Worm (Caenorhabditis elegans): ENCODE data around the gene spig-5.
A peak's percentile ranks its signal among the peaks of the same experiment; 100 is the strongest.

spig-5 gene

ce11 chrV:14354258-14354877 is 46.1 kb downstream of the spig-5 start, which contains the start of gene Y49A3A.3:
Gene Y49A3A.3, plus strand, starts transcription at chrV:14354410.
- TF ChIP-seq snu-23 (GFP tag; optimal IDR thresholded peaks at IDR 0.05) (peak; percentile 10), hlh-4 (tag; optimal IDR thresholded peaks at IDR 0.05) (no peak), hlh-17 (GFP tag; optimal IDR thresholded peaks at IDR 0.05; ENCODE audit: borderline replicate concordance) (no peak), lin-35 (GFP tag; optimal IDR thresholded peaks at IDR 0.05) (peak in 1 of 2 experiments; percentile 34), ceh-82 (tag; optimal IDR thresholded peaks at IDR 0.05) (no peak), egl-13 (tag; optimal IDR thresholded peaks at IDR 0.05) (no peak), C34B4.2 (tag; optimal IDR thresholded peaks at IDR 0.05) (no peak), zip-4 (GFP tag; optimal IDR thresholded peaks at IDR 0.05) (no peak), ztf-11 (tag; optimal IDR thresholded peaks at IDR 0.05) (no peak), aly-2 (tag; optimal IDR thresholded peaks at IDR 0.05) (peak; percentile 98), mab-9 (GFP tag; IDR thresholded peaks at IDR 0.05) (no peak), nhr-85 (tag) (no peak), nhr-90 (tag; optimal IDR thresholded peaks at IDR 0.05; ENCODE audit: poor library complexity) (peak; percentile 67), ets-5 (GFP tag; IDR thresholded peaks at IDR 0.05) (no peak), elt-2 (tag; optimal IDR thresholded peaks at IDR 0.05) (peak; percentile 15), ces-1 (GFP tag; optimal IDR thresholded peaks at IDR 0.05) (no peak), sox-4 (tag; optimal IDR thresholded peaks at IDR 0.05) (no peak), tlp-1 (tag; optimal IDR thresholded peaks at IDR 0.05) (no peak), unc-130 (tag; optimal IDR thresholded peaks at IDR 0.05) (no peak), vab-15 (tag; optimal IDR thresholded peaks at IDR 0.05) (no peak), zag-1 (tag; optimal IDR thresholded peaks at IDR 0.05) (no peak), sptf-1 (tag; optimal IDR thresholded peaks at IDR 0.05) (no peak), nhr-20 (tag; optimal IDR thresholded peaks at IDR 0.05) (peak; percentile 15), rnt-1 (tag; optimal IDR thresholded peaks at IDR 0.05) (peak; percentile 11), ceh-8 (GFP tag; optimal IDR thresholded peaks at IDR 0.05) (no peak), ceh-63 (GFP tag; optimal IDR thresholded peaks at IDR 0.05) (no peak), blmp-1 (tag; optimal IDR thresholded peaks at IDR 0.05) (no peak), ztf-4 (tag; optimal IDR thresholded peaks at IDR 0.05) (peak; percentile 29), snpc-4 (tag; optimal IDR thresholded peaks at IDR 0.05) (no peak), nhr-47 (tag; optimal IDR thresholded peaks at IDR 0.05) (peak; percentile 20), unc-86 (tag; optimal IDR thresholded peaks at IDR 0.05) (no peak), nhr-71 (tag; optimal IDR thresholded peaks at IDR 0.05) (peak; percentile 60), alr-1 (tag; optimal IDR thresholded peaks at IDR 0.05; ENCODE audit: borderline replicate concordance) (no peak), grh-1 (GFP tag; IDR thresholded peaks at IDR 0.05) (no peak), nhr-12 (tag; optimal IDR thresholded peaks at IDR 0.05) (no peak), lin-14 (GFP tag; optimal IDR thresholded peaks at IDR 0.05) (no peak), efl-1 (optimal IDR thresholded peaks at IDR 0.05) (peak; percentile 9 to 32), efl-1 (GFP tag; optimal IDR thresholded peaks at IDR 0.05 in 1 of 2) (peak in 1 of 2 experiments; percentile 95), dpl-1 (GFP tag; optimal IDR thresholded peaks at IDR 0.05) (no peak), nhr-76 (tag; optimal IDR thresholded peaks at IDR 0.05) (no peak), jun-1 (tag; optimal IDR thresholded peaks at IDR 0.05) (no peak), unc-62 (GFP tag; optimal IDR thresholded peaks at IDR 0.05) (no peak), nhr-11 (tag; optimal IDR thresholded peaks at IDR 0.05) (no peak), ceh-88 (GFP tag; IDR thresholded peaks at IDR 0.05) (no peak), fos-1 (tag; optimal IDR thresholded peaks at IDR 0.05) (no peak), C16A3.4 (tag; optimal IDR thresholded peaks at IDR 0.05) (no peak), F16B12.6 (tag; optimal IDR thresholded peaks at IDR 0.05) (no peak), isw-1 (GFP tag; IDR thresholded peaks at IDR 0.05) (no peak), pax-3 (tag; optimal IDR thresholded peaks at IDR 0.05) (no peak), irx-1 (tag; optimal IDR thresholded peaks at IDR 0.05) (no peak), egl-27 (tag; optimal IDR thresholded peaks at IDR 0.05) (no peak), pqm-1 (tag; optimal IDR thresholded peaks at IDR 0.05) (no peak), lir-3 (tag; optimal IDR thresholded peaks at IDR 0.05; ENCODE audit: poor library complexity) (no peak)
